Fruit fly (Drosophila melanogaster) whole organism: Measurements from ENCODE around the gene Top2.

Experiments used
- CG8478 ChIP-seq: fragments of >200 bp; optimal IDR thresholded peaks from 2 replicates; lab custom pipeline; 2018; ENCODE audit warnings: inconsistent platforms
- Dll ChIP-seq: fragments of >200 bp; optimal IDR thresholded peaks from 2 replicates; lab custom pipeline; 2017
- EcR ChIP-seq, 2 experiments: fragments of >200 bp; optimal IDR thresholded peaks; 2 replicates each; lab custom pipeline; 2017; ENCODE audit warnings: missing biosample characterization in 2 of 2, missing genetic modification characterization in 2 of 2, missing genetic modification reagents in 2 of 2
- pan ChIP-seq: fragments of >200 bp; optimal IDR thresholded peaks from 2 replicates; lab custom pipeline; 2017
- psq ChIP-seq: fragments of >200 bp; optimal IDR thresholded peaks from 2 replicates; lab custom pipeline; 2017
- usp ChIP-seq: fragments of >200 bp; optimal IDR thresholded peaks from 2 replicates; lab custom pipeline; 2017; ENCODE audit warnings: missing biosample characterization, missing genetic modification characterization, mixed read lengths

The Top2 gene

dm6 chr2L:19469751-19470150, 16.5 kb upstream of the Top2 start:
- TF ChIP-seq EcR (GFP tag; optimal IDR thresholded peaks at IDR 0.05; lab: Kevin White, UChicago) = no peak
- TF ChIP-seq pan = no peak
- no peak for TF ChIP-seq usp (GFP tag; lab: Kevin White, UChicago)
- no peak for TF ChIP-seq CG8478 (lab: Kevin White, UChicago)
- no peak for TF ChIP-seq psq
- TF ChIP-seq Dll = no peak

- TF ChIP-seq CG8478 (lab: Kevin White, UChicago) (no peak), EcR (GFP tag; optimal IDR thresholded peaks at IDR 0.05; lab: Kevin White, UChicago) (no peak), psq (no peak), Dll (no peak), usp (GFP tag; lab: Kevin White, UChicago) (no peak), pan (no peak)
These were observed 15.8 kb upstream of the Top2 start for dm6 chr2L:19469090-19469489.

- TF ChIP-seq Dll (peak; percentile 35), psq (no peak), pan (no peak), CG8478 (lab: Kevin White, UChicago) (no peak), EcR (GFP tag; optimal IDR thresholded peaks at IDR 0.05; lab: Kevin White, UChicago) (no peak)
These were observed 10.6 kb upstream of the Top2 start, which contains the start of gene tj for dm6 chr2L:19463824-19464317. Gene tj (plus strand): TSS chr2L:19464267.

- TF ChIP-seq EcR (GFP tag; optimal IDR thresholded peaks at IDR 0.05; lab: Kevin White, UChicago) = no peak
- no peak for TF ChIP-seq psq
- TF ChIP-seq usp (GFP tag; lab: Kevin White, UChicago) = no peak
- TF ChIP-seq CG8478 (lab: Kevin White, UChicago) = no peak
- TF ChIP-seq Dll = no peak
- no peak for TF ChIP-seq pan
These were observed 10.1 kb upstream of the Top2 start for dm6 chr2L:19463405-19463804.

- TF ChIP-seq CG8478 (lab: Kevin White, UChicago) = no peak
- no peak for TF ChIP-seq Dll
- TF ChIP-seq EcR (GFP tag; optimal IDR thresholded peaks at IDR 0.05; lab: Kevin White, UChicago) = no peak
- no peak for TF ChIP-seq usp (GFP tag; lab: Kevin White, UChicago)
- TF ChIP-seq psq = no peak
- no peak for TF ChIP-seq pan
These were observed 9.6 kb upstream of the Top2 start for dm6 chr2L:19462898-19463297.

- TF ChIP-seq usp (GFP tag; lab: Kevin White, UChicago) (no peak), Dll (no peak), EcR (GFP tag; optimal IDR thresholded peaks at IDR 0.05; lab: Kevin White, UChicago) (no peak), pan (no peak), CG8478 (lab: Kevin White, UChicago) (no peak), psq (no peak)
These were observed 6.1 kb upstream of the Top2 start for dm6 chr2L:19459404-19459803.

- TF ChIP-seq CG8478 (lab: Kevin White, UChicago) (no peak), Dll (no peak), pan (no peak), psq (no peak), EcR (GFP tag; optimal IDR thresholded peaks at IDR 0.05; lab: Kevin White, UChicago) (no peak), usp (GFP tag; lab: Kevin White, UChicago) (no peak)
These were observed 4.7 kb upstream of the Top2 start for dm6 chr2L:19457890-19458580.

- no peak for TF ChIP-seq CG8478 (lab: Kevin White, UChicago)
- no peak for TF ChIP-seq usp (GFP tag; lab: Kevin White, UChicago)
- TF ChIP-seq Dll = no peak
- TF ChIP-seq psq = no peak
- no peak for TF ChIP-seq pan
- no peak for TF ChIP-seq EcR (GFP tag; optimal IDR thresholded peaks at IDR 0.05; lab: Kevin White, UChicago)
These were observed 2.4 kb upstream of the Top2 start for dm6 chr2L:19455723-19456122.

dm6 chr2L:19455209-19455608, 1.9 kb upstream of the Top2 start:
- TF ChIP-seq pan (no peak), EcR (GFP tag; optimal IDR thresholded peaks at IDR 0.05; lab: Kevin White, UChicago) (no peak), usp (GFP tag; lab: Kevin White, UChicago) (no peak), CG8478 (lab: Kevin White, UChicago) (no peak), psq (no peak), Dll (no peak)

- TF ChIP-seq CG8478 (lab: Kevin White, UChicago) (no peak), psq (no peak), EcR (GFP tag; optimal IDR thresholded peaks at IDR 0.05; lab: Kevin White, UChicago) (peak in 1 of 2 experiments; percentile 93), pan (no peak), Dll (no peak)
These were observed 921 bp upstream of the Top2 start, which contains the start of gene CG10026 for dm6 chr2L:19454070-19454751. Gene CG10026 (plus strand): TSS chr2L:19454256.

- TF ChIP-seq Dll (no peak), EcR (GFP tag; optimal IDR thresholded peaks at IDR 0.05; lab: Kevin White, UChicago) (no peak), pan (no peak), psq (no peak), usp (GFP tag; lab: Kevin White, UChicago) (no peak), CG8478 (lab: Kevin White, UChicago) (no peak)
These were observed 564 bp downstream of the Top2 start for dm6 chr2L:19452535-19453317.

dm6 chr2L:19444734-19445140, 8.6 kb downstream of the Top2 start, which contains the start of gene Hs2st:
Gene Hs2st (minus strand): TSS chr2L:19444750.
- TF ChIP-seq CG8478 (lab: Kevin White, UChicago) (no peak), Dll (no peak), pan (no peak), psq (no peak), usp (GFP tag; lab: Kevin White, UChicago) (no peak), EcR (GFP tag; optimal IDR thresholded peaks at IDR 0.05; lab: Kevin White, UChicago) (no peak)
